Fruit fly (Drosophila melanogaster): Measurements from ENCODE around the gene CG17261.

CG17261 gene

dm6 chr2L:2999113-2999512 is 43.2 kb upstream of the CG17261 start, which contains the start of gene Ccdc85 (continued):
- TF ChIP-seq BtbVII (GFP tag; optimal IDR thresholded peaks at IDR 0.05) (peak; percentile 15), nom (GFP tag; optimal IDR thresholded peaks at IDR 0.05) (peak; percentile 8), Mad (GFP tag; optimal IDR thresholded peaks at IDR 0.05) (peak; percentile 21), bab2 (GFP tag; optimal IDR thresholded peaks at IDR 0.05) (no peak), HmgZ (tag; optimal IDR thresholded peaks at IDR 0.05) (peak; percentile 58), Sox102F (GFP tag; optimal IDR thresholded peaks at IDR 0.05) (no peak), CG33557 (GFP tag; optimal IDR thresholded peaks at IDR 0.05) (peak; percentile 7), oc (tag; optimal IDR thresholded peaks at IDR 0.05) (no peak), vfl (GFP tag; optimal IDR thresholded peaks at IDR 0.05) (peak; percentile 23), Rx (GFP tag; IDR thresholded peaks at IDR 0.05) (no peak), Kr (GFP tag; optimal IDR thresholded peaks at IDR 0.05) (no peak), Scr (GFP tag; IDR thresholded peaks at IDR 0.05; ENCODE audit: partially characterized antibody) (peak; percentile 92), CG6654 (GFP tag; optimal IDR thresholded peaks at IDR 0.05) (no peak), sug (tag; optimal IDR thresholded peaks at IDR 0.05) (peak; percentile 27), lbe (GFP tag; optimal IDR thresholded peaks at IDR 0.05) (peak; percentile 12), jumu (GFP tag; optimal IDR thresholded peaks at IDR 0.05) (peak; percentile 18), CG34376 (GFP tag; optimal IDR thresholded peaks at IDR 0.05) (peak; percentile 5), nmo (GFP tag; optimal IDR thresholded peaks at IDR 0.05) (peak; percentile 15), CG14441 (GFP tag; IDR thresholded peaks at IDR 0.05) (no peak), CG5245 (GFP tag; optimal IDR thresholded peaks at IDR 0.05) (no peak), CG16779 (GFP tag; IDR thresholded peaks at IDR 0.05) (peak; percentile 64; the same call in 1 of the 2 replicates), Atf3 (GFP tag; optimal IDR thresholded peaks at IDR 0.05) (no peak), sr (GFP tag; IDR thresholded peaks at IDR 0.05) (0 out of 3 replicates have a peak, but pooled peaks have one; percentile 18), Doc3 (GFP tag; IDR thresholded peaks at IDR 0.05; ENCODE audit: partially characterized antibody) (peak; percentile 78), CG8290 (GFP tag; optimal IDR thresholded peaks at IDR 0.05) (peak; percentile 40), CG8290 (tag; optimal IDR thresholded peaks at IDR 0.05) (no peak), p53 (GFP tag; optimal IDR thresholded peaks at IDR 0.05) (no peak), CG17385 (GFP tag; optimal IDR thresholded peaks at IDR 0.05) (peak; percentile 43), CG1603 (tag; optimal IDR thresholded peaks at IDR 0.05) (peak; percentile 76), CG3847 (GFP tag; IDR thresholded peaks at IDR 0.05) (0 out of 2 replicates have a peak, but pooled peaks have one; percentile 28), Hsf (GFP tag; optimal IDR thresholded peaks at IDR 0.05) (peak; percentile 22), jing (GFP tag; optimal IDR thresholded peaks at IDR 0.05) (no peak), CG14860 (GFP tag; IDR thresholded peaks at IDR 0.05; ENCODE audit: partially characterized antibody) (peak; percentile 97), exex (tag; optimal IDR thresholded peaks at IDR 0.05) (no peak), B-H1 (GFP tag; IDR thresholded peaks at IDR 0.05) (no peak), seq (GFP tag; IDR thresholded peaks at IDR 0.05) (no peak), CG14710 (tag; optimal IDR thresholded peaks at IDR 0.05) (peak; percentile 41), amos (GFP tag; IDR thresholded peaks at IDR 0.05; ENCODE audit: partially characterized antibody) (peak; percentile 96), run (tag; optimal IDR thresholded peaks at IDR 0.05) (no peak), Fer1 (GFP tag; optimal IDR thresholded peaks at IDR 0.05) (peak; percentile 28), fd102C (GFP tag; optimal IDR thresholded peaks at IDR 0.05) (no peak), ase (GFP tag; IDR thresholded peaks at IDR 0.05) (no peak), ato (GFP tag; IDR thresholded peaks at IDR 0.05; ENCODE audit: partially characterized antibody) (peak; percentile 99), CG12391 (tag; optimal IDR thresholded peaks at IDR 0.05) (peak; percentile 24), Ptx1 (GFP tag; IDR thresholded peaks at IDR 0.05) (no peak), Six4 (GFP tag; optimal IDR thresholded peaks at IDR 0.05) (no peak), al (GFP tag; IDR thresholded peaks at IDR 0.05) (no peak), hth (optimal IDR thresholded peaks at IDR 0.05) (no peak), inv (GFP tag; IDR thresholded peaks at IDR 0.05; ENCODE audit: partially characterized antibody) (peak; percentile 84), CoRest (tag; optimal IDR thresholded peaks at IDR 0.05) (no peak), Dek (tag; optimal IDR thresholded peaks at IDR 0.05) (no peak)
